Fruit fly (Drosophila melanogaster) whole organism, embryonic: ENCODE measurements around the gene hiro.

Experiments
- CG10267 ChIP-seq: fragments of 200-800 bp; sonication (Bioruptor generic); optimal IDR thresholded peaks from 2 replicates; lab custom pipeline; 2018; ENCODE audit warnings: missing biosample characterization, mild to moderate bottlenecking, missing genetic modification characterization, moderate library complexity
- CG11456 ChIP-seq: fragments of 200-800 bp; sonication (Bioruptor generic); IDR thresholded peaks from 3 replicates; pipeline ENCODE4 v1.3.6; 2022; ENCODE audit warnings: missing biosample characterization, missing genetic modification characterization
- CG13287 ChIP-seq: fragments of 200-800 bp; sonication (Bioruptor generic); IDR thresholded peaks from 2 replicates; pipeline ENCODE4 v1.3.6; 2022; ENCODE audit warnings: missing biosample characterization, missing genetic modification characterization; ENCODE audit not compliant: partially characterized antibody
- CG14667 ChIP-seq: fragments of 200-800 bp; sonication (Bioruptor generic); IDR thresholded peaks from 2 replicates; pipeline ENCODE4 v1.3.6; 2022; ENCODE audit warnings: missing biosample characterization, missing genetic modification characterization
- CG16813 ChIP-seq: fragments of 200-800 bp; sonication (Bioruptor generic); IDR thresholded peaks from 3 replicates; pipeline ENCODE4 v1.3.6; 2022; ENCODE audit warnings: missing biosample characterization, missing genetic modification characterization; ENCODE audit not compliant: partially characterized antibody
- CG17829 ChIP-seq: fragments of 200-800 bp; optimal IDR thresholded peaks from 2 replicates; lab custom pipeline; 2019; ENCODE audit warnings: missing biosample characterization, mild to moderate bottlenecking, missing genetic modification characterization, moderate library complexity
- CG18599 ChIP-seq: fragments of 200-800 bp; sonication (Bioruptor generic); optimal IDR thresholded peaks from 3 replicates; lab custom pipeline; 2017; ENCODE audit warnings: missing biosample characterization, missing genetic modification characterization, mild to moderate bottlenecking, moderate library complexity, missing genetic modification reagents
- CG18619 ChIP-seq: fragments of 200-800 bp; sonication (Bioruptor generic); optimal IDR thresholded peaks from 3 replicates; lab custom pipeline; 2017; ENCODE audit warnings: missing biosample characterization, mild to moderate bottlenecking, missing genetic modification characterization
- CG2116 ChIP-seq: fragments of 200-800 bp; sonication (Bioruptor generic); optimal IDR thresholded peaks from 3 replicates; lab custom pipeline; 2018; ENCODE audit warnings: missing biosample characterization, mild to moderate bottlenecking, missing genetic modification characterization
- CG2129 ChIP-seq: fragments of 200-800 bp; sonication (Bioruptor generic); IDR thresholded peaks from 2 replicates; pipeline ENCODE4 v1.3.6; 2022; ENCODE audit warnings: missing biosample characterization, missing genetic modification characterization; ENCODE audit not compliant: partially characterized antibody
- CG34422 ChIP-seq: fragments of 200-800 bp; sonication (Bioruptor generic); IDR thresholded peaks from 3 replicates; pipeline ENCODE4 v1.3.6; 2022; ENCODE audit warnings: missing biosample characterization, missing genetic modification characterization
- CG3847 ChIP-seq: fragments of 200-800 bp; sonication (Bioruptor generic); IDR thresholded peaks from 2 replicates; pipeline ENCODE4 v1.3.6; 2022; ENCODE audit warnings: missing biosample characterization, missing genetic modification characterization
- CG6654 ChIP-seq: fragments of 200-800 bp; sonication (Bioruptor generic); optimal IDR thresholded peaks from 2 replicates; lab custom pipeline; 2017; ENCODE audit warnings: missing biosample characterization, mild to moderate bottlenecking, missing genetic modification characterization
- CG6791 ChIP-seq: fragments of 200-800 bp; sonication (Bioruptor generic); IDR thresholded peaks from 3 replicates; pipeline ENCODE4 v1.3.6; 2022; ENCODE audit warnings: missing biosample characterization, missing genetic modification characterization; ENCODE audit not compliant: partially characterized antibody
- CG7963 ChIP-seq: fragments of 200-800 bp; sonication (Bioruptor generic); IDR thresholded peaks from 3 replicates; pipeline ENCODE4 v1.3.6; 2022; ENCODE audit warnings: missing biosample characterization, missing genetic modification characterization; ENCODE audit not compliant: partially characterized antibody
- Doc3 ChIP-seq: fragments of 200-800 bp; sonication (Bioruptor generic); IDR thresholded peaks from 3 replicates; pipeline ENCODE4 v1.3.6; 2022; ENCODE audit warnings: missing biosample characterization, missing genetic modification characterization; ENCODE audit not compliant: partially characterized antibody
- Dref ChIP-seq: fragments of 200-800 bp; sonication (Bioruptor generic); IDR thresholded peaks from 2 replicates; pipeline ENCODE4 v1.3.6; 2022; ENCODE audit warnings: missing biosample characterization, missing genetic modification characterization
- Fer1 ChIP-seq: fragments of 200-800 bp; sonication (Bioruptor generic); optimal IDR thresholded peaks from 2 replicates; lab custom pipeline; 2017; ENCODE audit warnings: missing biosample characterization, mild to moderate bottlenecking, missing genetic modification characterization
- Gug ChIP-seq: fragments of 200-800 bp; sonication (Bioruptor generic); IDR thresholded peaks from 4 replicates; pipeline ENCODE4 v1.3.6; 2022; ENCODE audit warnings: missing biosample characterization, missing genetic modification characterization
- MBD-R2 ChIP-seq: fragments of 200-800 bp; sonication (Bioruptor generic); IDR thresholded peaks from 2 replicates; pipeline ENCODE4 v1.3.6; 2022; ENCODE audit warnings: missing biosample characterization, missing genetic modification characterization
- MESR4 ChIP-seq: fragments of 200-800 bp; sonication (Bioruptor generic); optimal IDR thresholded peaks from 2 replicates; lab custom pipeline; 2018; ENCODE audit warnings: missing biosample characterization, mild to moderate bottlenecking, missing genetic modification characterization, moderate library complexity
- Med ChIP-seq: fragments of 200-800 bp; sonication (Bioruptor generic); peaks from one replicate; lab custom pipeline; 2016; ENCODE audit warnings: missing biosample characterization, missing genetic modification characterization, mild to moderate bottlenecking, inconsistent platforms, moderate library complexity
- Nf-YC ChIP-seq: fragments of 200-800 bp; optimal IDR thresholded peaks from 3 replicates; lab custom pipeline; 2019; ENCODE audit warnings: missing biosample characterization, mild to moderate bottlenecking, missing genetic modification characterization, moderate library complexity
- Opbp ChIP-seq: fragments of 200-800 bp; sonication (Bioruptor generic); IDR thresholded peaks from 3 replicates; pipeline ENCODE4 v1.3.6; 2022; ENCODE audit warnings: missing biosample characterization, missing genetic modification characterization; ENCODE audit not compliant: partially characterized antibody
- Scr ChIP-seq: fragments of 200-800 bp; sonication (Bioruptor generic); IDR thresholded peaks from 2 replicates; pipeline ENCODE4 v1.3.6; 2022; ENCODE audit warnings: missing biosample characterization, missing genetic modification characterization; ENCODE audit not compliant: partially characterized antibody
- Usf ChIP-seq: fragments of 200-800 bp; sonication (Bioruptor generic); optimal IDR thresholded peaks from 2 replicates; lab custom pipeline; 2017; ENCODE audit warnings: missing genotype, missing biosample characterization, missing genetic modification characterization
- Vsx1 ChIP-seq: fragments of 200-800 bp; sonication (Bioruptor generic); optimal IDR thresholded peaks from 2 replicates; lab custom pipeline; 2017; ENCODE audit warnings: missing biosample characterization, mild to moderate bottlenecking, missing genetic modification characterization, missing genetic modification reagents
- ab ChIP-seq: fragments of 200-800 bp; sonication (Bioruptor generic); optimal IDR thresholded peaks from 2 replicates; lab custom pipeline; 2016; ENCODE audit warnings: missing biosample characterization, missing genetic modification characterization
- ato ChIP-seq: fragments of 200-800 bp; sonication (Bioruptor generic); IDR thresholded peaks from 2 replicates; pipeline ENCODE4 v1.3.6; 2022; ENCODE audit warnings: missing biosample characterization, missing genetic modification characterization; ENCODE audit not compliant: partially characterized antibody
- cg ChIP-seq: fragments of 200-800 bp; sonication (Bioruptor generic); optimal IDR thresholded peaks from 3 replicates; lab custom pipeline; 2019; ENCODE audit warnings: missing biosample characterization, mild to moderate bottlenecking, missing genetic modification characterization, moderate library complexity
- fd3F ChIP-seq: fragments of 200-800 bp; sonication (Bioruptor generic); optimal IDR thresholded peaks from 2 replicates; lab custom pipeline; 2018; ENCODE audit warnings: missing biosample characterization, mild to moderate bottlenecking, missing genetic modification characterization, moderate library complexity
- gfzf ChIP-seq: fragments of 200-800 bp; sonication (Bioruptor generic); optimal IDR thresholded peaks from 2 replicates; lab custom pipeline; 2016; ENCODE audit warnings: missing biosample characterization, mild to moderate bottlenecking, missing genetic modification characterization, moderate library complexity
- gsb ChIP-seq: fragments of 200-800 bp; sonication (Bioruptor generic); IDR thresholded peaks from 2 replicates; pipeline ENCODE4 v1.3.6; 2022; ENCODE audit warnings: missing biosample characterization, missing genetic modification characterization
- hbn ChIP-seq: fragments of 200-800 bp; sonication (Bioruptor generic); IDR thresholded peaks from 2 replicates; pipeline ENCODE4 v1.3.6; 2022; ENCODE audit warnings: missing biosample characterization, missing genetic modification characterization; ENCODE audit not compliant: partially characterized antibody
- hkb ChIP-seq, 2 experiments: fragments of 200-800 bp in 1 of 2; fragments of >200 bp in 1 of 2; sonication (Bioruptor generic) in 1 of 2; IDR thresholded peaks in 1 of 2; optimal IDR thresholded peaks in 1 of 2; 2 replicates each; pipeline versions ENCODE4 v1.3.6 to Lab custom; 2017 to 2022; ENCODE audit warnings: missing biosample characterization in 1 of 2, missing genetic modification characterization in 1 of 2
- knrl ChIP-seq: fragments of 200-800 bp; sonication (Bioruptor generic); IDR thresholded peaks from 3 replicates; pipeline ENCODE4 v1.3.6; 2022; ENCODE audit warnings: missing biosample characterization, missing genetic modification characterization; ENCODE audit not compliant: partially characterized antibody
- lbe ChIP-seq: fragments of 200-800 bp; sonication (Bioruptor generic); optimal IDR thresholded peaks from 2 replicates; lab custom pipeline; 2016; ENCODE audit warnings: missing biosample characterization, mild to moderate bottlenecking, missing genetic modification characterization
- mld ChIP-seq: fragments of 200-800 bp; sonication (Bioruptor generic); IDR thresholded peaks from 3 replicates; pipeline ENCODE4 v1.3.6; 2022; ENCODE audit warnings: missing biosample characterization, missing genetic modification characterization; ENCODE audit not compliant: partially characterized antibody
- nerfin-1 ChIP-seq: fragments of 200-800 bp; sonication (Bioruptor generic); optimal IDR thresholded peaks from 3 replicates; lab custom pipeline; 2019; ENCODE audit warnings: missing biosample characterization, mild to moderate bottlenecking, missing genetic modification characterization, moderate library complexity
- onecut ChIP-seq: fragments of 200-800 bp; sonication (Bioruptor generic); IDR thresholded peaks from 2 replicates; pipeline ENCODE4 v1.3.6; 2022; ENCODE audit warnings: missing biosample characterization, missing genetic modification characterization
- phol ChIP-seq: fragments of 200-800 bp; sonication (Bioruptor generic); optimal IDR thresholded peaks from 3 replicates; lab custom pipeline; 2018; ENCODE audit warnings: missing biosample characterization, mild to moderate bottlenecking, missing genetic modification characterization, moderate library complexity
- pzg ChIP-seq: fragments of 200-800 bp; sonication (Bioruptor generic); optimal IDR thresholded peaks from 3 replicates; lab custom pipeline; 2018; ENCODE audit warnings: missing biosample characterization, mild to moderate bottlenecking, missing genetic modification characterization, moderate library complexity
- row ChIP-seq: fragments of 200-800 bp; sonication (Bioruptor generic); IDR thresholded peaks from 3 replicates; pipeline ENCODE4 v1.3.6; 2022; ENCODE audit warnings: missing biosample characterization, missing genetic modification characterization
- sna ChIP-seq: fragments of 200-800 bp; sonication (Bioruptor generic); IDR thresholded peaks from 2 replicates; pipeline ENCODE4 v1.3.6; 2022; ENCODE audit warnings: missing biosample characterization, missing genetic modification characterization; ENCODE audit not compliant: partially characterized antibody
- sr ChIP-seq: fragments of 200-800 bp; sonication (Bioruptor generic); IDR thresholded peaks from 3 replicates; pipeline ENCODE4 v1.3.6; 2022; ENCODE audit warnings: missing biosample characterization, missing genetic modification characterization
- sug ChIP-seq: fragments of 200-800 bp; optimal IDR thresholded peaks from 2 replicates; lab custom pipeline; 2019; ENCODE audit warnings: missing biosample characterization, mild to moderate bottlenecking, missing genetic modification characterization, moderate library complexity
- ttk ChIP-seq: fragments of 200-800 bp; sonication (Bioruptor generic); IDR thresholded peaks from 2 replicates; pipeline ENCODE4 v2.1.2; 2022; ENCODE audit warnings: missing biosample characterization, missing genetic modification characterization
- zf30C ChIP-seq: fragments of 200-800 bp; sonication (Bioruptor generic); optimal IDR thresholded peaks from 3 replicates; lab custom pipeline; 2018; ENCODE audit warnings: missing biosample characterization, mild to moderate bottlenecking, missing genetic modification characterization

hiro gene

DNA sequence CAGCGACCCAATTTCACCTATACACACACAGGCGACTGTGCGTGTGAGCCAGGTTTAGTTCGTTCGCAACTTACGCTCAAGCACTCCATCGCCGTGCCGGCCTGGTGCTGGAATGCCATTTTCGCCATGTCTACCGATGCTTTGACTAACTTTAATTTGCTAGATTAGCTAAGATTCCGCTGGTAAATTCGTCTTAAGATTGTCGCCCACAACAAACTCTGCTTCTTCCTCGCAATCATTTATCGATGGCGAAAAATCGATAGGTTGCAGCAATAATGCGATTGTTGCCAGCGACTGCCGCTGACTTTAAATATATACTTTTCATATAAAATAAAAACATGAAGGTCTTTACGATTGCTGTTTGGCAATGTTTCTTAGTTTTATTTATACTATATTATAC is 35.1 kb downstream of the hiro start, which contains the start of gene CG3402 (continued):
- TF ChIP-seq CG17829 (peak; percentile 14), pzg (peak; percentile 55), CG2116 (GFP tag; lab: Kevin White, UChicago) (peak; percentile 72), CG16813 (peak; percentile 68), CG10267 (tag; lab: Kevin White, UChicago) (peak; percentile 33), ato (0 out of 2 replicates have a peak, but pooled peaks have one; percentile 21), CG13287 (GFP tag; lab: Robert Waterston, UW) (peak; percentile 82), row (GFP tag; lab: Robert Waterston, UW) (no peak), MESR4 (peak; percentile 93), Med (GFP tag; lab: Kevin White, UChicago) (no peak), lbe (GFP tag; lab: Kevin White, UChicago) (no peak), sug (peak; percentile 11), gfzf (GFP tag; lab: Kevin White, UChicago) (no peak), ab (no peak), CG18619 (GFP tag; lab: Kevin White, UChicago) (no peak), CG11456 (GFP tag; lab: Robert Waterston, UW) (no peak), CG6791 (peak; percentile 63; the same call in 2 of the 3 replicates), fd3F (GFP tag; lab: Kevin White, UChicago) (no peak), phol (peak; percentile 7), sna (peak; percentile 71), hkb (optimal IDR thresholded peaks at IDR 0.05; lab: Kevin White, UChicago) (no peak), hkb (GFP tag; IDR thresholded peaks at IDR 0.05; lab: Robert Waterston, UW) (no peak), onecut (GFP tag; lab: Robert Waterston, UW) (peak; percentile 67; the same call in 1 of the 2 replicates), CG18599 (GFP tag; lab: Kevin White, UChicago) (no peak), CG14667 (no peak), Gug (no peak), MBD-R2 (peak; percentile 84), nerfin-1 (tag; lab: Kevin White, UChicago) (peak; percentile 19), CG3847 (GFP tag; lab: Robert Waterston, UW) (no peak), CG34422 (GFP tag; lab: Robert Waterston, UW) (0 out of 3 replicates have a peak, but pooled peaks have one; percentile 19), knrl (GFP tag; lab: Robert Waterston, UW) (peak; percentile 54; the same call in 1 of the 3 replicates), CG2129 (0 out of 2 replicates have a peak, but pooled peaks have one; percentile 18), Usf (GFP tag; lab: Kevin White, UChicago) (no peak), mld (peak; percentile 71; the same call in 2 of the 3 replicates), Dref (peak; percentile 84), Fer1 (GFP tag; lab: Kevin White, UChicago) (peak; percentile 7), cg (GFP tag; lab: Kevin White, UChicago) (peak; percentile 75), ttk (GFP tag; lab: Robert Waterston, UW) (no peak), sr (GFP tag; lab: Robert Waterston, UW) (0 out of 3 replicates have a peak, but pooled peaks have one; percentile 43), Doc3 (GFP tag; lab: Robert Waterston, UW) (peak; percentile 72), Opbp (GFP tag; lab: Robert Waterston, UW) (peak; percentile 68; the same call in 2 of the 3 replicates), Vsx1 (no peak), CG6654 (GFP tag; lab: Kevin White, UChicago) (no peak), zf30C (GFP tag; lab: Kevin White, UChicago) (no peak), CG7963 (GFP tag; lab: Robert Waterston, UW) (peak; percentile 62; the same call in 2 of the 3 replicates), hbn (peak; percentile 67), Scr (peak; percentile 76), Nf-YC (no peak), gsb (GFP tag; lab: Robert Waterston, UW) (no peak)
